Fruit fly (Drosophila melanogaster) S2 (cell line): Measurements from ENCODE around the gene Sptz.

ENCODE experiments used
- CG8478 ChIP-seq: fragments of >200 bp; optimal IDR thresholded peaks from 2 replicates; lab custom pipeline; 2018
- CTCF ChIP-seq, 2 experiments: fragments of >200 bp; optimal IDR thresholded peaks; 2 replicates each; lab custom pipeline; 2018

- TF ChIP-seq CG8478 (no peak), CTCF (optimal IDR thresholded peaks at IDR 0.05; lab: Kevin White, UChicago) (peak in 1 of 2 experiments; percentile 50)
Observed at dm6 chr3R:11407733-11408134, 14.2 kb upstream of the Sptz start, which contains the start of gene mRpL40.
